Fruit fly (Drosophila melanogaster): ENCODE measurements around the gene CG43965.

Gene CG43965

DNA sequence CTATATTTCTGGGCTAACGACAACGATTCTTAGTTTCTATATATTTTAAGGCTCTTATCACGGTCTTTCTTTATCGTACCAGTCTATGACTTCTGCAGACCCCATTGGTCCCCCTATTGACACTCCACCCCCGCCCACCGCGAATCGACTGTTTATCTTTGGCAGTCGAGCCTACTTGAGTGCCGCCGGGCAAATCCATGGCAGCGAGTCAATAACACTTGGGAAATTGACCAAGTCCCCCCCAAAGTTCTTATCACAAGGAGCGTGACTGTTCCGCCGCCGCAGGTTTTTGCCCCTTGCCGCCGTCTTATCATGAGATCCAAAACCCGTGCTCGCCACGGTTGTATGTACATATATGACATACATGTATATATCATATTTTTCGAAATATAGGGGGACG, 26.0 kb downstream of the CG43965 start (continued):
- TF ChIP-seq Awh (GFP tag; IDR thresholded peaks at IDR 0.05) (0 out of 2 replicates have a peak, but pooled peaks have one; percentile 32), ci (GFP tag; IDR thresholded peaks at IDR 0.05) (peak; percentile 41; the same call in 1 of the 3 replicates), sens-2 (GFP tag; IDR thresholded peaks at IDR 0.05) (peak; percentile 49; the same call in 1 of the 2 replicates), CG15601 (tag; optimal IDR thresholded peaks at IDR 0.05) (peak; percentile 20), CG4328 (GFP tag; optimal IDR thresholded peaks at IDR 0.05) (peak; percentile 26), CG8290 (GFP tag; optimal IDR thresholded peaks at IDR 0.05) (no peak), CG8290 (tag; optimal IDR thresholded peaks at IDR 0.05) (peak in 1 of 2 experiments; percentile 26), Ptx1 (GFP tag; IDR thresholded peaks at IDR 0.05) (0 out of 2 replicates have a peak, but pooled peaks have one; percentile 18), Adf1 (GFP tag; IDR thresholded peaks at IDR 0.05) (peak; percentile 30; the same call in 1 of the 2 replicates), salm (tag; optimal IDR thresholded peaks at IDR 0.05) (peak; percentile 56), jing (GFP tag; optimal IDR thresholded peaks at IDR 0.05) (no peak), Vsx1 (GFP tag; optimal IDR thresholded peaks at IDR 0.05) (peak; percentile 57), cwo (GFP tag; optimal IDR thresholded peaks at IDR 0.05) (peak; percentile 99), tna (GFP tag; IDR thresholded peaks at IDR 0.05; ENCODE audit: partially characterized antibody) (0 out of 2 replicates have a peak, but pooled peaks have one; percentile 7), Mes4 (GFP tag; optimal IDR thresholded peaks at IDR 0.05) (no peak), mirr (GFP tag; optimal IDR thresholded peaks at IDR 0.05) (peak; percentile 93), vnd (GFP tag; IDR thresholded peaks at IDR 0.05; ENCODE audit: partially characterized antibody) (peak; percentile 50), sug (tag; optimal IDR thresholded peaks at IDR 0.05) (peak; percentile 99), Xrp1 (GFP tag; IDR thresholded peaks at IDR 0.05) (peak; percentile 54), CG7987 (GFP tag; optimal IDR thresholded peaks at IDR 0.05) (peak; percentile 73), CG4424 (GFP tag; optimal IDR thresholded peaks at IDR 0.05) (no peak), fd64A (GFP tag; optimal IDR thresholded peaks at IDR 0.05) (peak; percentile 4), CG7928 (GFP tag; optimal IDR thresholded peaks at IDR 0.05) (peak; percentile 1)

- TF ChIP-seq Fer1 (GFP tag; optimal IDR thresholded peaks at IDR 0.05) (peak; percentile 36), HmgZ (tag; optimal IDR thresholded peaks at IDR 0.05) (peak; percentile 25), inv (GFP tag; IDR thresholded peaks at IDR 0.05; ENCODE audit: partially characterized antibody) (no peak), Pdp1 (GFP tag; optimal IDR thresholded peaks at IDR 0.05) (peak in 1 of 2 experiments; percentile 13), CG10147 (GFP tag; optimal IDR thresholded peaks at IDR 0.05) (no peak), pnt (GFP tag; optimal IDR thresholded peaks at IDR 0.05) (no peak), pros (GFP tag; optimal IDR thresholded peaks at IDR 0.05) (no peak), sd (tag; optimal IDR thresholded peaks at IDR 0.05) (peak; percentile 68), gro (GFP tag; optimal IDR thresholded peaks at IDR 0.05) (peak; percentile 60), abd-A (tag; optimal IDR thresholded peaks at IDR 0.05) (peak; percentile 23), ato (GFP tag; IDR thresholded peaks at IDR 0.05; ENCODE audit: partially characterized antibody) (no peak), Doc3 (GFP tag; IDR thresholded peaks at IDR 0.05; ENCODE audit: partially characterized antibody) (no peak), cwo (GFP tag; optimal IDR thresholded peaks at IDR 0.05) (peak; percentile 88), ftz-f1 (GFP tag; optimal IDR thresholded peaks at IDR 0.05) (peak; percentile 94), corto (GFP tag; optimal IDR thresholded peaks at IDR 0.05) (no peak), ham (GFP tag; IDR thresholded peaks at IDR 0.05) (0 out of 2 replicates have a peak, but pooled peaks have one; percentile 32), sima (GFP tag; optimal IDR thresholded peaks at IDR 0.05) (no peak), CG16863 (GFP tag; optimal IDR thresholded peaks at IDR 0.05) (no peak), CoRest (tag; optimal IDR thresholded peaks at IDR 0.05) (no peak), Hr78 (GFP tag; optimal IDR thresholded peaks at IDR 0.05) (peak in 1 of 2 experiments; percentile 96), CG10543 (GFP tag; optimal IDR thresholded peaks at IDR 0.05) (peak; percentile 76), Vsx1 (GFP tag; optimal IDR thresholded peaks at IDR 0.05) (peak; percentile 97), exex (tag; optimal IDR thresholded peaks at IDR 0.05) (peak; percentile 99), chinmo (GFP tag; IDR thresholded peaks at IDR 0.05; ENCODE audit: partially characterized antibody) (peak; percentile 74; the same call in 1 of the 4 replicates), CG18599 (GFP tag; optimal IDR thresholded peaks at IDR 0.05) (peak; percentile 68), wdn (GFP tag; IDR thresholded peaks at IDR 0.05) (no peak)
Observed at dm6 chr3L:8698493-8699166, 26.9 kb downstream of the CG43965 start.
